Worm (Caenorhabditis elegans): Measurements from ENCODE around the gene ZK180.7.

The ZK180.7 gene

DNA sequence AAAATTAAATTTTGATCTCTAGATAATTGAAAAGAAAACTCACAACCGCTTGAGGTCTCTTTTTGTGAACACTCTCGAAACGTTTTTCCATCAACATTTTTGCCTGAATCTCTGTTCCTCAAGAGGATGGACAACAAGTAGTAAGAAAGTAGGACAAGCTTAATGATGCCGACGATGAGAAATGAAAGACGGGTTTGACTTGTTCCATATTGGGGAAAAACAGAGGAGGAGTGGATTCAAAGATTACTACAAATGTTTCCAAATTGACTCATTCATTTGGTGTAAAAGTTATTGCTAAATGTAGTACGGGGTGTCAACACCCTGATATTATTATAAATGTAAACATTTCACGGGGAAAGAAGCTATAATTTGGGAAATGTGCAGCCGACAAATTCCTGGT is 42.7 kb downstream of the ZK180.7 start, which contains the start of gene ZK185.4:
Gene ZK185.4, minus strand, starts transcription at position 101 of the 400 bp plus-strand sequence.
- TF ChIP-seq pha-2 (tag; optimal IDR thresholded peaks at IDR 0.05) (no peak), lin-11 (tag; optimal IDR thresholded peaks at IDR 0.05) (no peak), ahr-1 (tag; optimal IDR thresholded peaks at IDR 0.05) (no peak), madf-2 (tag; optimal IDR thresholded peaks at IDR 0.05) (no peak), elt-2 (tag; optimal IDR thresholded peaks at IDR 0.05) (no peak), ceh-6 (GFP tag; optimal IDR thresholded peaks at IDR 0.05) (no peak), zip-5 (tag; optimal IDR thresholded peaks at IDR 0.05) (no peak), ceh-24 (tag; optimal IDR thresholded peaks at IDR 0.05) (no peak), T23F11.4 (GFP tag; optimal IDR thresholded peaks at IDR 0.05) (no peak), ceh-22 (tag; optimal IDR thresholded peaks at IDR 0.05) (no peak), sdc-2 (tag; optimal IDR thresholded peaks at IDR 0.05) (no peak), pha-4 (tag; optimal IDR thresholded peaks at IDR 0.05) (no peak), unc-86 (tag; optimal IDR thresholded peaks at IDR 0.05) (no peak), gmeb-2 (tag; optimal IDR thresholded peaks at IDR 0.05) (no peak)

DNA sequence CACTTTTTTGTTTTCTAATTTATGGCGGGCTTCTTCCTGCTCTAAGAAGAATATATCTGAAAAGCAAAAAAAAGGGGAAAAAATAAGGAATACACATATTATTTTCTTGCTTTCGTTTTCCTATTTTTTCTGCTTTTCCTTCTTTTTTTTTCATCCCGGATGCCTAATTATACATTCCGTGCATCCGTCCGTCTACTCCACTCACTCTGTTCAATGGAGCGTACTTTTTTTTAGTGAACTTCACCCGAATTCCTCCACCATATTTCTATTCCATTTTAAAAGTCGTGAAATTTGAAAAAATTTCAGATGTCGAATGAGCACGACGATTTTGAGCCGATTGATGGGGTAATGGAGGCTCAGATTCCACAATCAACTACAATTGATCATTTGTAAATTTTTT is 45.9 kb downstream of the ZK180.7 start, which contains the start of gene ZK185.2:
Gene ZK185.2, plus strand, starts transcription at position 301 of the 400 bp plus-strand sequence.
- no peak for TF ChIP-seq fkh-6 (tag; optimal IDR thresholded peaks at IDR 0.05)
- no peak for TF ChIP-seq che-1 (tag; optimal IDR thresholded peaks at IDR 0.05)
- TF ChIP-seq K09A11.1 (tag; optimal IDR thresholded peaks at IDR 0.05; ENCODE audit: insufficient read depth) = no peak
- no peak for TF ChIP-seq lin-11 (tag; optimal IDR thresholded peaks at IDR 0.05)
- no peak for TF ChIP-seq ama-1 (optimal IDR thresholded peaks at IDR 0.05)
- no peak for TF ChIP-seq pqm-1 (tag; optimal IDR thresholded peaks at IDR 0.05)
- no peak for TF ChIP-seq hlh-15 (tag; optimal IDR thresholded peaks at IDR 0.05)
- no peak for TF ChIP-seq ttx-3 (tag; optimal IDR thresholded peaks at IDR 0.05)
- TF ChIP-seq C08G9.2 (tag; optimal IDR thresholded peaks at IDR 0.05) = no peak
- TF ChIP-seq pha-2 (tag; optimal IDR thresholded peaks at IDR 0.05) = no peak
- TF ChIP-seq ceh-9 (tag; optimal IDR thresholded peaks at IDR 0.05) = no peak
- no peak for TF ChIP-seq pax-1 (tag; optimal IDR thresholded peaks at IDR 0.05)
- no peak for TF ChIP-seq ref-2 (tag; optimal IDR thresholded peaks at IDR 0.05)
- TF ChIP-seq nhr-232 (tag; optimal IDR thresholded peaks at IDR 0.05) = no peak
- TF ChIP-seq ceh-14 (tag; optimal IDR thresholded peaks at IDR 0.05) = no peak

ce11 chrIV:4538672-4539071 is 48.3 kb downstream of the ZK180.7 start:
- TF ChIP-seq npax-4 (tag; optimal IDR thresholded peaks at IDR 0.05) (no peak), ets-4 (tag; optimal IDR thresholded peaks at IDR 0.05) (no peak), fkh-10 (GFP tag; optimal IDR thresholded peaks at IDR 0.05) (no peak), sox-4 (tag; optimal IDR thresholded peaks at IDR 0.05) (no peak), elt-2 (tag; optimal IDR thresholded peaks at IDR 0.05) (peak; percentile 10), hlh-8 (tag; optimal IDR thresholded peaks at IDR 0.05) (no peak)

ce11 chrIV:4541195-4541594 is 50.9 kb downstream of the ZK180.7 start:
- TF ChIP-seq hlh-8 (tag; optimal IDR thresholded peaks at IDR 0.05) (no peak), ceh-18 (tag; optimal IDR thresholded peaks at IDR 0.05) (no peak), K02D7.2 (tag; optimal IDR thresholded peaks at IDR 0.05) (no peak), ref-2 (tag; optimal IDR thresholded peaks at IDR 0.05) (no peak), pax-1 (tag; optimal IDR thresholded peaks at IDR 0.05) (no peak), nhr-11 (tag; optimal IDR thresholded peaks at IDR 0.05) (no peak), ceh-22 (tag; optimal IDR thresholded peaks at IDR 0.05) (no peak), elt-4 (tag; optimal IDR thresholded peaks at IDR 0.05) (no peak), Y22D7AL.16 (tag; optimal IDR thresholded peaks at IDR 0.05) (no peak), lim-6 (tag; optimal IDR thresholded peaks at IDR 0.05) (no peak), ceh-34 (tag; optimal IDR thresholded peaks at IDR 0.05) (no peak), rnt-1 (tag; optimal IDR thresholded peaks at IDR 0.05) (no peak), tbx-2 (tag; optimal IDR thresholded peaks at IDR 0.05) (no peak), C38D4.7 (GFP tag; optimal IDR thresholded peaks at IDR 0.05) (no peak)
